Worm (Caenorhabditis elegans) whole organism, mixed stage, embryonic: ENCODE results near the gene nhr-14.

Experiments
- M03D4.4 ChIP-seq: sonication (generic microtip); optimal IDR thresholded peaks from 2 replicates; lab custom pipeline; 2017; ENCODE audit warnings: mild to moderate bottlenecking, missing genetic modification characterization, missing compliant biosample characterization
- ceh-43 ChIP-seq: fragments of 200-800 bp; sonication (Bioruptor generic); optimal IDR thresholded peaks from 2 replicates; lab custom pipeline; 2018; ENCODE audit warnings: mild to moderate bottlenecking, missing genetic modification characterization, moderate library complexity, missing compliant biosample characterization
- cnd-1 ChIP-seq: fragments of 200-800 bp; sonication (Bioruptor generic); optimal IDR thresholded peaks from 2 replicates; lab custom pipeline; 2018; ENCODE audit warnings: mild to moderate bottlenecking, missing genetic modification characterization, missing compliant biosample characterization
- elt-3 ChIP-seq: fragments of 150-350 bp; optimal IDR thresholded peaks from 2 replicates; lab custom pipeline; 2014; ENCODE audit warnings: missing biosample characterization, missing genetic modification characterization
- lin-13 ChIP-seq: fragments of 150-350 bp; optimal IDR thresholded peaks from 2 replicates; lab custom pipeline; 2014; ENCODE audit warnings: missing biosample characterization, missing genetic modification characterization
- mab-5 ChIP-seq: fragments of 150-350 bp; optimal IDR thresholded peaks from 2 replicates; lab custom pipeline; 2014; ENCODE audit warnings: missing biosample characterization, missing genetic modification characterization
- nhr-76 ChIP-seq: sonication (generic microtip); optimal IDR thresholded peaks from 2 replicates; lab custom pipeline; 2017; ENCODE audit warnings: missing biosample characterization, missing genetic modification characterization
- unc-39 ChIP-seq: fragments of 150-350 bp; optimal IDR thresholded peaks from 2 replicates; lab custom pipeline; 2014; ENCODE audit warnings: missing biosample characterization, missing genetic modification characterization
- ztf-11 ChIP-seq: fragments of 150-350 bp; optimal IDR thresholded peaks from 2 replicates; lab custom pipeline; 2014; ENCODE audit warnings: missing biosample characterization, missing genetic modification characterization

DNA sequence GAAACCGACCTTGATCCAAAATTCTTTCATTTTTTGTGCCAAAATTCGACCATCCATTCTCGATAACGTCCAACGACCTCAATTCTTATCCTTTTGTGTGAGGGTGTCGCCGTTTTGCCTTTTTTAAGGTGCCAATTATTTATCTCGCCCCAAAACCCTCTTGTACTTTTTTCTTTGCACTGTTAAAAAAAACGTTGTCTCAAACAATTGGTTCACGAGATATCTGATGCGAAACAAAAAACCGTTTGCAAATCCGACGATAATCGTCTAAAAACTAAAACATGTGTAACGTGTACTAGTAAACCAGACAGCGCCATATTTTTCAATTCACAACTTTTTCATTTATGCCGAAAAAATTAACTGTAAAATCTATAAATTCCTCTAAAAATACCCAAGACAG lies 18.7 kb downstream of the nhr-14 start, which contains the start of gene F16F9.3:
- TF ChIP-seq cnd-1 (tag; lab: Kevin White, UChicago): no peak
- no peak for TF ChIP-seq mab-5 (tag; lab: Kevin White, UChicago)
- no peak for TF ChIP-seq M03D4.4 (tag; lab: Kevin White, UChicago)
- TF ChIP-seq unc-39 (tag; lab: Kevin White, UChicago): no peak
- no peak for TF ChIP-seq ceh-43 (GFP tag; lab: Kevin White, UChicago)
- TF ChIP-seq lin-13 (tag; lab: Kevin White, UChicago): no peak
- no peak for TF ChIP-seq ztf-11
- no peak for TF ChIP-seq nhr-76
- TF ChIP-seq elt-3 (tag; lab: Kevin White, UChicago): no peak
